Fruit fly (Drosophila melanogaster) whole organism, embryonic: Measurements from ENCODE around the gene CG12990.

ENCODE experiments used
- CG10209 ChIP-seq: fragments of 200-800 bp; sonication (Bioruptor generic); optimal IDR thresholded peaks from 3 replicates; lab custom pipeline; 2017; ENCODE audit warnings: missing biosample characterization, mild to moderate bottlenecking, missing genetic modification characterization, missing genetic modification reagents
- CG10543 ChIP-seq: fragments of 200-800 bp; sonication (Bioruptor generic); optimal IDR thresholded peaks from 3 replicates; lab custom pipeline; 2017; ENCODE audit warnings: missing biosample characterization, mild to moderate bottlenecking, missing genetic modification characterization, moderate library complexity
- CG11398 ChIP-seq: fragments of 200-800 bp; sonication (Bioruptor generic); optimal IDR thresholded peaks from 2 replicates; lab custom pipeline; 2016; ENCODE audit warnings: missing biosample characterization, missing genetic modification characterization
- CG11560 ChIP-seq: fragments of 200-800 bp; sonication (Bioruptor generic); IDR thresholded peaks from 3 replicates; pipeline ENCODE4 v1.3.6; 2022; ENCODE audit warnings: missing biosample characterization, missing genetic modification characterization
- CG11723 ChIP-seq: fragments of 200-800 bp; sonication (Bioruptor generic); optimal IDR thresholded peaks from 2 replicates; lab custom pipeline; 2017; ENCODE audit warnings: missing biosample characterization, mild to moderate bottlenecking, missing genetic modification characterization
- CG12219 ChIP-seq: fragments of 200-800 bp; sonication (Bioruptor generic); optimal IDR thresholded peaks from 3 replicates; lab custom pipeline; 2018; ENCODE audit warnings: missing biosample characterization, mild to moderate bottlenecking, missing genetic modification characterization
- CG12391 ChIP-seq: fragments of 200-800 bp; sonication (Bioruptor generic); optimal IDR thresholded peaks from 3 replicates; lab custom pipeline; 2018; ENCODE audit warnings: missing biosample characterization, mild to moderate bottlenecking, missing genetic modification characterization, moderate library complexity
- CG12769 ChIP-seq: fragments of 200-800 bp; sonication (Bioruptor generic); optimal IDR thresholded peaks from 2 replicates; lab custom pipeline; 2019; ENCODE audit warnings: missing biosample characterization, mild to moderate bottlenecking, missing genetic modification characterization, moderate library complexity
- CG15011 ChIP-seq: fragments of 200-800 bp; sonication (Bioruptor generic); optimal IDR thresholded peaks from 3 replicates; lab custom pipeline; 2018; ENCODE audit warnings: missing biosample characterization, mild to moderate bottlenecking, missing genetic modification characterization
- CG18011 ChIP-seq: fragments of 200-800 bp; sonication (Bioruptor generic); optimal IDR thresholded peaks from 2 replicates; lab custom pipeline; 2017; ENCODE audit warnings: missing biosample characterization, missing genetic modification characterization, mild to moderate bottlenecking, moderate library complexity, missing genotype
- CG34422 ChIP-seq: fragments of 200-800 bp; sonication (Bioruptor generic); IDR thresholded peaks from 3 replicates; pipeline ENCODE4 v1.3.6; 2022; ENCODE audit warnings: missing biosample characterization, missing genetic modification characterization
- CG4617 ChIP-seq: fragments of 200-800 bp; sonication (Bioruptor generic); optimal IDR thresholded peaks from 3 replicates; lab custom pipeline; 2016; ENCODE audit warnings: missing biosample characterization, missing genetic modification characterization, borderline replicate concordance
- CG6791 ChIP-seq: fragments of 200-800 bp; sonication (Bioruptor generic); IDR thresholded peaks from 3 replicates; pipeline ENCODE4 v1.3.6; 2022; ENCODE audit warnings: missing biosample characterization, missing genetic modification characterization; ENCODE audit not compliant: partially characterized antibody
- CG7839 ChIP-seq: fragments of 200-800 bp; sonication (Bioruptor generic); optimal IDR thresholded peaks from 3 replicates; lab custom pipeline; 2018; ENCODE audit warnings: missing biosample characterization, mild to moderate bottlenecking, missing genetic modification characterization, moderate library complexity
- CG8924 ChIP-seq: fragments of 200-800 bp; optimal IDR thresholded peaks from 3 replicates; lab custom pipeline; 2019; ENCODE audit warnings: missing biosample characterization, mild to moderate bottlenecking, missing genetic modification characterization, moderate library complexity
- E2f2 ChIP-seq: fragments of 200-800 bp; sonication (Bioruptor generic); IDR thresholded peaks from 2 replicates; pipeline ENCODE4 v1.3.6; 2022; ENCODE audit warnings: missing biosample characterization, missing genetic modification characterization
- Fer1 ChIP-seq: fragments of 200-800 bp; sonication (Bioruptor generic); optimal IDR thresholded peaks from 2 replicates; lab custom pipeline; 2017; ENCODE audit warnings: missing biosample characterization, mild to moderate bottlenecking, missing genetic modification characterization
- Fer2 ChIP-seq: fragments of 200-800 bp; sonication (Bioruptor generic); optimal IDR thresholded peaks from 2 replicates; lab custom pipeline; 2018; ENCODE audit warnings: missing biosample characterization, mild to moderate bottlenecking, missing genetic modification characterization, moderate library complexity
- MESR4 ChIP-seq: fragments of 200-800 bp; sonication (Bioruptor generic); optimal IDR thresholded peaks from 2 replicates; lab custom pipeline; 2018; ENCODE audit warnings: missing biosample characterization, mild to moderate bottlenecking, missing genetic modification characterization, moderate library complexity
- NFAT ChIP-seq: fragments of 200-800 bp; sonication (Bioruptor generic); IDR thresholded peaks from 2 replicates; pipeline ENCODE4 v1.3.6; 2022; ENCODE audit warnings: missing biosample characterization, missing genetic modification characterization
- Ptx1 ChIP-seq: fragments of 200-800 bp; sonication (Bioruptor generic); IDR thresholded peaks from 2 replicates; pipeline ENCODE4 v1.3.6; 2022; ENCODE audit warnings: missing biosample characterization, missing genetic modification characterization
- Sox100B ChIP-seq: fragments of 200-800 bp; sonication (Bioruptor generic); optimal IDR thresholded peaks from 3 replicates; lab custom pipeline; 2018; ENCODE audit warnings: missing biosample characterization, mild to moderate bottlenecking, missing genetic modification characterization
- Sry-δ ChIP-seq: fragments of 200-800 bp; sonication (Bioruptor generic); optimal IDR thresholded peaks from 2 replicates; lab custom pipeline; 2016; ENCODE audit warnings: missing biosample characterization, missing genetic modification characterization
- Stat92E ChIP-seq, 3 experiments: fragments of >200 bp in 2 of 3; fragments of 200-800 bp in 1 of 3; sonication (Bioruptor generic) in 1 of 3; optimal IDR thresholded peaks; 2 replicates each; lab custom pipeline; 2017 to 2019; ENCODE audit warnings: missing biosample characterization in 3 of 3, missing genetic modification characterization in 3 of 3, mild to moderate bottlenecking in 1 of 3, moderate library complexity in 1 of 3
- TFAM ChIP-seq: fragments of 200-800 bp; sonication (Bioruptor generic); optimal IDR thresholded peaks from 2 replicates; lab custom pipeline; 2017; ENCODE audit warnings: missing biosample characterization, missing genetic modification characterization, inconsistent platforms
- Trl ChIP-seq, 3 experiments: fragments of >200 bp in 2 of 3; fragments of 200-800 bp in 1 of 3; sonication (Bioruptor generic) in 1 of 3; optimal IDR thresholded peaks; 2 replicates in 1 of 3; 3 replicates in 2 of 3; lab custom pipeline; 2016 to 2017; ENCODE audit warnings: missing biosample characterization in 1 of 3, missing genetic modification characterization in 1 of 3
- ci ChIP-seq: fragments of 200-800 bp; sonication (Bioruptor generic); IDR thresholded peaks from 3 replicates; pipeline ENCODE4 v1.3.6; 2022; ENCODE audit warnings: missing biosample characterization, missing genetic modification characterization
- dpn ChIP-seq, 2 experiments: fragments of 200-800 bp; sonication (Bioruptor generic); optimal IDR thresholded peaks; 3 replicates each; lab custom pipeline; 2016; ENCODE audit warnings: missing biosample characterization in 2 of 2, missing genetic modification characterization in 2 of 2
- fd102C ChIP-seq: fragments of 200-800 bp; sonication (Bioruptor generic); optimal IDR thresholded peaks from 2 replicates; lab custom pipeline; 2018; ENCODE audit warnings: missing biosample characterization, mild to moderate bottlenecking, missing genetic modification characterization, moderate library complexity
- ftz-f1 ChIP-seq: fragments of 200-800 bp; sonication (Bioruptor generic); optimal IDR thresholded peaks from 2 replicates; lab custom pipeline; 2016; ENCODE audit warnings: missing biosample characterization, missing genetic modification characterization
- gem ChIP-seq: fragments of 200-800 bp; sonication (Bioruptor generic); optimal IDR thresholded peaks from 2 replicates; lab custom pipeline; 2019; ENCODE audit warnings: missing biosample characterization, mild to moderate bottlenecking, missing genetic modification characterization, moderate library complexity
- grn ChIP-seq: fragments of 200-800 bp; sonication (Bioruptor generic); optimal IDR thresholded peaks from 3 replicates; lab custom pipeline; 2017; ENCODE audit warnings: missing biosample characterization, missing genetic modification characterization
- inv ChIP-seq: fragments of 200-800 bp; sonication (Bioruptor generic); IDR thresholded peaks from 2 replicates; pipeline ENCODE4 v1.3.6; 2022; ENCODE audit warnings: missing biosample characterization, missing genetic modification characterization; ENCODE audit not compliant: partially characterized antibody
- klu ChIP-seq: fragments of 200-800 bp; sonication (Bioruptor generic); IDR thresholded peaks from 2 replicates; pipeline ENCODE4 v1.3.6; 2022; ENCODE audit warnings: missing biosample characterization, missing genetic modification characterization
- lilli ChIP-seq: fragments of 200-800 bp; sonication (Bioruptor generic); optimal IDR thresholded peaks from 3 replicates; lab custom pipeline; 2016; ENCODE audit warnings: missing biosample characterization, missing genetic modification characterization
- lov ChIP-seq, 2 experiments: fragments of 200-800 bp in 1 of 2; fragments of >200 bp in 1 of 2; sonication (Bioruptor generic) in 1 of 2; IDR thresholded peaks in 1 of 2; optimal IDR thresholded peaks in 1 of 2; 2 replicates in 1 of 2; 3 replicates in 1 of 2; pipeline versions ENCODE4 v1.3.6 to Lab custom; 2017 to 2022; ENCODE audit warnings: missing biosample characterization in 1 of 2, missing genetic modification characterization in 1 of 2
- mam ChIP-seq: fragments of 200-800 bp; sonication (Bioruptor generic); optimal IDR thresholded peaks from 3 replicates; lab custom pipeline; 2016; ENCODE audit warnings: missing biosample characterization, missing genetic modification characterization
- pum ChIP-seq: fragments of 200-800 bp; sonication (Bioruptor generic); optimal IDR thresholded peaks from 2 replicates; lab custom pipeline; 2016; ENCODE audit warnings: missing biosample characterization, missing genetic modification characterization
- ro ChIP-seq: fragments of 200-800 bp; sonication (Bioruptor generic); IDR thresholded peaks from 2 replicates; pipeline ENCODE4 v1.3.6; 2022; ENCODE audit warnings: missing biosample characterization, missing genetic modification characterization
- schlank ChIP-seq: fragments of 200-800 bp; sonication (Bioruptor generic); optimal IDR thresholded peaks from 2 replicates; lab custom pipeline; 2018; ENCODE audit warnings: missing biosample characterization, mild to moderate bottlenecking, missing genetic modification characterization
- slbo ChIP-seq: fragments of 200-800 bp; sonication (Bioruptor generic); IDR thresholded peaks from 2 replicates; pipeline ENCODE4 v1.3.6; 2022; ENCODE audit warnings: missing biosample characterization, missing genetic modification characterization
- tgo ChIP-seq: fragments of 200-800 bp; sonication (Bioruptor generic); IDR thresholded peaks from 3 replicates; pipeline ENCODE4 v1.3.6; 2022; ENCODE audit warnings: missing biosample characterization, missing genetic modification characterization
- toy ChIP-seq: fragments of 200-800 bp; sonication (Bioruptor generic); IDR thresholded peaks from 2 replicates; pipeline ENCODE4 v1.3.6; 2022; ENCODE audit warnings: missing biosample characterization, missing genetic modification characterization
- unpg ChIP-seq: fragments of 200-800 bp; sonication (Bioruptor generic); optimal IDR thresholded peaks from 3 replicates; lab custom pipeline; 2018; ENCODE audit warnings: missing biosample characterization, mild to moderate bottlenecking, missing genetic modification characterization, moderate library complexity
- zfh1 ChIP-seq: fragments of 200-800 bp; sonication (Bioruptor generic); IDR thresholded peaks from 3 replicates; pipeline ENCODE4 v1.3.6; 2022; ENCODE audit warnings: missing biosample characterization, missing genetic modification characterization

CG12990 gene

DNA sequence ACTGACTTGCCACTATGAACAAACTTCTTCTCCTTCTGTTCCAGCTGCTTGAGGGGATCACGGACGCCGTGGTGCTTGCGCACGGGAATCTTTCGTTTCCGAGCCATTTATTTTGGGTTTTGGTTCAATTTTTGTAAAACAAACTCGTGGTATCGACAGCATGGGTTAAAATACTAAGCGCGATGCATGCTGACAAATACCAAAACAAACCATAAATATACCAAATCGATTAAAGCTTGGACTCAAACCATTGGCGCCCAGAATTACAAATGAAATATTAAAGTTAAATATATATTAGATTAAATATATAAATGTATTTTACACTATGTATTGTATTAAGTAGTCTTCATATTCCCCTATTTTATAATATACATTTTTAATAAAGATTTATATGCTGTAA is 42.4 kb downstream of the CG12990 start, which contains the start of gene CG8326 (continued):
- no peak for TF ChIP-seq TFAM (GFP tag; lab: Kevin White, UChicago)
- TF ChIP-seq CG10543 (GFP tag; lab: Kevin White, UChicago), result no peak
- peak; percentile 19 for TF ChIP-seq CG4617 (GFP tag; lab: Kevin White, UChicago)

- TF ChIP-seq tgo (GFP tag; lab: Robert Waterston, UW) (no peak), lov (optimal IDR thresholded peaks at IDR 0.05; lab: Kevin White, UChicago) (no peak), lov (GFP tag; IDR thresholded peaks at IDR 0.05; lab: Robert Waterston, UW) (no peak), CG4617 (GFP tag; lab: Kevin White, UChicago) (peak; percentile 64), Fer1 (peak; percentile 9), ro (GFP tag; lab: Robert Waterston, UW) (no peak), toy (GFP tag; lab: Robert Waterston, UW) (no peak), Stat92E (GFP tag; optimal IDR thresholded peaks at IDR 0.05; lab: Kevin White, UChicago) (peak in 1 of 3 experiments; percentile 14), E2f2 (GFP tag; lab: Robert Waterston, UW) (peak; percentile 86), unpg (GFP tag; lab: Kevin White, UChicago) (peak; percentile 2), CG12219 (GFP tag; lab: Kevin White, UChicago) (no peak), CG18011 (GFP tag; lab: Kevin White, UChicago) (no peak), Sox100B (no peak), pum (GFP tag; lab: Kevin White, UChicago) (no peak), Ptx1 (GFP tag; lab: Robert Waterston, UW) (no peak), CG8924 (tag; lab: Kevin White, UChicago) (peak; percentile 68), dpn (GFP tag; optimal IDR thresholded peaks at IDR 0.05; lab: Kevin White, UChicago) (no peak), gem (tag; lab: Kevin White, UChicago) (peak; percentile 15), CG10209 (GFP tag; lab: Kevin White, UChicago) (no peak), Sry-δ (GFP tag; lab: Kevin White, UChicago) (no peak), slbo (GFP tag; lab: Robert Waterston, UW) (0 out of 2 replicates have a peak, but pooled peaks have one; percentile 18), Fer2 (tag; lab: Kevin White, UChicago) (no peak), lilli (GFP tag; lab: Kevin White, UChicago) (peak; percentile 20), CG11398 (GFP tag; lab: Kevin White, UChicago) (no peak), NFAT (GFP tag; lab: Robert Waterston, UW) (peak; percentile 55; the same call in 1 of the 2 replicates), schlank (tag; lab: Kevin White, UChicago) (no peak), zfh1 (GFP tag; lab: Robert Waterston, UW) (no peak), CG11723 (no peak), CG15011 (no peak), fd102C (no peak), CG6791 (GFP tag; lab: Robert Waterston, UW) (peak; percentile 29; the same call in 2 of the 3 replicates), CG11560 (tag; lab: Robert Waterston, UW) (no peak), ci (GFP tag; lab: Robert Waterston, UW) (no peak), mam (GFP tag; lab: Kevin White, UChicago) (no peak), grn (GFP tag; lab: Kevin White, UChicago) (no peak), MESR4 (GFP tag; lab: Kevin White, UChicago) (peak; percentile 81), CG7839 (tag; lab: Kevin White, UChicago) (no peak), CG12391 (tag; lab: Kevin White, UChicago) (peak; percentile 27), inv (no peak; the same call in 1 of the 2 replicates), ftz-f1 (GFP tag; lab: Kevin White, UChicago) (no peak), klu (GFP tag; lab: Robert Waterston, UW) (no peak), CG34422 (GFP tag; lab: Robert Waterston, UW) (peak; percentile 42; the same call in 1 of the 3 replicates), Trl (optimal IDR thresholded peaks at IDR 0.05; lab: Kevin White, UChicago) (no peak), Trl (GFP tag; optimal IDR thresholded peaks at IDR 0.05; lab: Kevin White, UChicago) (no peak), CG12769 (tag; lab: Kevin White, UChicago) (no peak)
Measured at dm6 chrX:17627090-17627992, 44.3 kb downstream of the CG12990 start, which contains the start of gene stas. Gene stas (minus strand): TSS chrX:17627895.
